Worm (Caenorhabditis elegans): ENCODE measurements around the gene C18E9.5.

ce11 chrII:8930763-8931162 lies 39.0 kb upstream of the C18E9.5 start, which contains the start of gene enol-1:
- TF ChIP-seq him-1 (tag; optimal IDR thresholded peaks at IDR 0.05) = no peak
- TF ChIP-seq dao-5 (tag; optimal IDR thresholded peaks at IDR 0.05) = no peak
- TF ChIP-seq W03F9.2 (tag; optimal IDR thresholded peaks at IDR 0.05) = no peak
